Worm (Caenorhabditis elegans): Measurements from ENCODE around the gene F38B6.6.

DNA sequence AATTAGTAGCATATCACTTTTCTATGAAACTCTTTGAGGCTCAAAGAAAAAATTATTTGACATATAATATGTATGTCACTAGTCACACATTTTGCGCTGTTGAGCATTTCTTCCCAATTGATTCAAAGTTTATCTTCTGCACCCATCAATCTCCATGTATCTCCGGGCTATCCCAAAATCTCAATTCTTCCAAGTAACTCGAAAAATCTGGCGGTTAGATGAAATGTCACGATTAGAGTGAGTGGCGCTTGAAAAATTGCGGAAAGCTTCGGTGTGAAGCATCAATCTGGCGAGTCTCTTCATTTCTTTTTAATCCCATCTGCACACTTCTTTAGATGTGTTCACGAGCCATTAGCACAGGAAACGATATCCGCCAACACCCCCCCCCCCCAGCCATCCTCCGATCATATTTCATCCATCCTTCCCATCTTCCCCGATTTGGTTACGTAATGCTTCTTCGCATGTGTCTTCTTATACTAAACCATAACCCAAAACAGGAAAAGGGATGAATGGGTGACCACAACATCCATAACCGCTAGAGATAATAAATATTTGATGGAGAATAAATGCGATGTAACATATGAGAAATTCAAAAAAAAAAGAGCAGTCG lies 827 bp downstream of the F38B6.6 start:
- no peak for TF ChIP-seq nhr-12 (tag; optimal IDR thresholded peaks at IDR 0.05)
- no peak for TF ChIP-seq lin-13 (GFP tag; optimal IDR thresholded peaks at IDR 0.05)
- TF ChIP-seq ama-1 (optimal IDR thresholded peaks at IDR 0.05): no peak
- no peak for TF ChIP-seq skn-1 (tag; optimal IDR thresholded peaks at IDR 0.05)
- TF ChIP-seq snpc-4 (tag; optimal IDR thresholded peaks at IDR 0.05): no peak
- no peak for TF ChIP-seq nhr-25 (tag; optimal IDR thresholded peaks at IDR 0.05)
- no peak for TF ChIP-seq dmd-4 (tag; optimal IDR thresholded peaks at IDR 0.05)
